Worm (Caenorhabditis elegans) whole organism, early embryonic: ENCODE data around the gene F43C11.8.

Experiments
- F13C5.2 ChIP-seq: sonication (generic microtip); optimal IDR thresholded peaks from 2 replicates; lab custom pipeline; 2017; ENCODE audit warnings: mild to moderate bottlenecking, missing genetic modification characterization, inconsistent platforms, missing compliant biosample characterization
- ama-1 ChIP-seq: fragments of 150-350 bp; optimal IDR thresholded peaks from 2 replicates; lab custom pipeline; 2014
- ceh-36 ChIP-seq: sonication (generic microtip); optimal IDR thresholded peaks from 2 replicates; lab custom pipeline; 2016; ENCODE audit warnings: missing genetic modification characterization, inconsistent platforms, missing compliant biosample characterization
- hmg-4 ChIP-seq: fragments of 200-800 bp; sonication (Bioruptor generic); optimal IDR thresholded peaks from 2 replicates; lab custom pipeline; 2018; ENCODE audit warnings: mild to moderate bottlenecking, missing genetic modification characterization, missing compliant biosample characterization
- pes-1 ChIP-seq: fragments of 200-800 bp; sonication (Bioruptor generic); IDR thresholded peaks from 2 replicates; pipeline ENCODE4 v1.3.6; 2022; ENCODE audit warnings: missing genetic modification reagents, missing genetic modification characterization, missing compliant biosample characterization

DNA sequence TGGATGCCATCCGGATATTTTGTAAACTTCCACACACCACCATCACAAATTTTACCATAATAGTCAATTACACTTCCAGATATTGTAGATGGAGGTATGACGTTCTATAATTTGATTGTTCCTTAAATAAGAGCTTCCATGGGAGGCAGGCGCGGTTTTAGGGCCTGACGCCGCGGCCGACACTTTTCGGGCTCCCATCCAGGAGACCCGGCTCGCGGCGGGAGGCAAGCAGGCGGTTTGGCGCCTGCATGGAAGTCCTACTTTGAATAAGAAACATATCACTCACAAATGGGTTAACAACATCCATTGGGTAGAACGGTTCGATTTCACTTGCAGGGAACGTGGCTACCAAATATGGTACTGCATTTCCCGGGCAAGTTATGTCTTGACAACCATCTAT lies 47.4 kb downstream of the F43C11.8 start:
- TF ChIP-seq F13C5.2 (no peak), ceh-36 (tag; lab: Kevin White, UChicago) (no peak), hmg-4 (GFP tag; lab: Kevin White, UChicago) (no peak), ama-1 (lab: Kevin White, UChicago) (no peak), pes-1 (GFP tag; lab: Robert Waterston, UW) (no peak)
